Worm (Caenorhabditis elegans) whole organism, L1 larva: Measurements from ENCODE around the gene Y55F3BR.2.
A peak's percentile ranks its signal among the peaks of the same experiment; 100 is the strongest.

Source experiments
- C04F5.9 ChIP-seq: sonication (generic microtip); optimal IDR thresholded peaks from 2 replicates; lab custom pipeline; 2016; ENCODE audit warnings: missing genetic modification characterization, missing compliant biosample characterization
- C16A3.4 ChIP-seq: fragments of 150-350 bp; optimal IDR thresholded peaks from 2 replicates; lab custom pipeline; 2014; ENCODE audit warnings: missing biosample characterization, missing genetic modification characterization
- Y116A8C.19 ChIP-seq: sonication (generic microtip); optimal IDR thresholded peaks from 2 replicates; lab custom pipeline; 2016; ENCODE audit warnings: missing compliant biosample characterization, missing genetic modification characterization, borderline replicate concordance
- aly-2 ChIP-seq: fragments of 150-350 bp; optimal IDR thresholded peaks from 2 replicates; lab custom pipeline; 2014; ENCODE audit warnings: missing biosample characterization, missing genetic modification characterization
- ama-1 ChIP-seq: fragments of 150-350 bp; optimal IDR thresholded peaks from 2 replicates; lab custom pipeline; 2014
- blmp-1 ChIP-seq: fragments of 150-350 bp; optimal IDR thresholded peaks from 2 replicates; lab custom pipeline; 2014; ENCODE audit warnings: missing biosample characterization, missing genetic modification characterization
- ceh-63 ChIP-seq: fragments of 200-800 bp; sonication (Bioruptor generic); optimal IDR thresholded peaks from 2 replicates; lab custom pipeline; 2018; ENCODE audit warnings: mild to moderate bottlenecking, missing genetic modification characterization, missing compliant biosample characterization
- ceh-8 ChIP-seq: fragments of 200-800 bp; sonication (Bioruptor generic); optimal IDR thresholded peaks from 2 replicates; lab custom pipeline; 2018; ENCODE audit warnings: mild to moderate bottlenecking, missing genetic modification characterization, moderate library complexity, missing compliant biosample characterization
- ceh-90 ChIP-seq: sonication (generic microtip); optimal IDR thresholded peaks from 2 replicates; lab custom pipeline; 2016; ENCODE audit warnings: missing genetic modification characterization, missing compliant biosample characterization
- dpl-1 ChIP-seq, 3 experiments: fragments of 150-350 bp in 2 of 3; sonication (generic microtip) in 1 of 3; optimal IDR thresholded peaks; 2 replicates each; lab custom pipeline; 2014 to 2017; ENCODE audit warnings: missing biosample characterization in 3 of 3, missing genetic modification characterization in 3 of 3, missing genetic modification reagents in 3 of 3
- efl-1 ChIP-seq, 4 experiments: fragments of 150-350 bp; optimal IDR thresholded peaks in 3 of 4; peaks in 1 of 4; 1 replicate in 1 of 4; 2 replicates in 3 of 4; lab custom pipeline; 2014; ENCODE audit warnings: missing biosample characterization in 2 of 4, missing genetic modification characterization in 2 of 4, missing genetic modification reagents in 2 of 4
- egl-13 ChIP-seq: sonication (generic microtip); optimal IDR thresholded peaks from 2 replicates; lab custom pipeline; 2016; ENCODE audit warnings: missing genotype, missing genetic modification reagents, missing genetic modification characterization, missing compliant biosample characterization
- egl-27 ChIP-seq, 2 experiments: fragments of 150-350 bp in 1 of 2; sonication (generic microtip); optimal IDR thresholded peaks; 3 replicates each; lab custom pipeline; 2017 to 2018; ENCODE audit warnings: missing biosample characterization in 2 of 2, missing genetic modification characterization in 2 of 2, missing genetic modification reagents in 2 of 2
- elt-2 ChIP-seq: sonication (generic microtip); optimal IDR thresholded peaks from 2 replicates; lab custom pipeline; 2016; ENCODE audit warnings: missing genetic modification characterization, mild to moderate bottlenecking, inconsistent platforms, missing compliant biosample characterization, missing genetic modification reagents
- ets-5 ChIP-seq: fragments of 200-800 bp; sonication (Bioruptor generic); IDR thresholded peaks from 2 replicates; pipeline ENCODE4 v1.3.6; 2022; ENCODE audit warnings: missing genetic modification characterization, missing compliant biosample characterization
- fkh-10 ChIP-seq: sonication (generic microtip); optimal IDR thresholded peaks from 2 replicates; lab custom pipeline; 2017; ENCODE audit warnings: missing biosample characterization, missing genetic modification reagents, missing genetic modification characterization
- fkh-4 ChIP-seq: sonication (generic microtip); optimal IDR thresholded peaks from 2 replicates; lab custom pipeline; 2016; ENCODE audit warnings: missing compliant biosample characterization, missing genetic modification characterization, borderline replicate concordance
- hlh-17 ChIP-seq: fragments of 200-800 bp; sonication (Bioruptor generic); optimal IDR thresholded peaks from 2 replicates; lab custom pipeline; 2018; ENCODE audit warnings: missing genetic modification characterization, mild to moderate bottlenecking, missing compliant biosample characterization, moderate library complexity, borderline replicate concordance
- hpl-2 ChIP-seq: fragments of 150-350 bp; optimal IDR thresholded peaks from 2 replicates; lab custom pipeline; 2014; ENCODE audit warnings: missing biosample characterization, missing genetic modification reagents, missing genetic modification characterization
- irx-1 ChIP-seq: sonication (generic microtip); optimal IDR thresholded peaks from 2 replicates; lab custom pipeline; 2016; ENCODE audit warnings: missing genetic modification characterization, missing compliant biosample characterization
- isw-1 ChIP-seq: fragments of 200-800 bp; sonication (Bioruptor generic); IDR thresholded peaks from 2 replicates; pipeline ENCODE4 v1.3.6; 2022; ENCODE audit warnings: missing genetic modification characterization, missing compliant biosample characterization
- jun-1 ChIP-seq: fragments of 150-350 bp; optimal IDR thresholded peaks from 2 replicates; lab custom pipeline; 2014; ENCODE audit warnings: missing biosample characterization, missing genetic modification reagents, missing genetic modification characterization
- lin-13 ChIP-seq: fragments of 150-350 bp; optimal IDR thresholded peaks from 2 replicates; lab custom pipeline; 2014; ENCODE audit warnings: missing biosample characterization, missing genetic modification reagents, missing genetic modification characterization
- lin-14 ChIP-seq: fragments of 200-800 bp; sonication (Bioruptor generic); optimal IDR thresholded peaks from 2 replicates; lab custom pipeline; 2018; ENCODE audit warnings: mild to moderate bottlenecking, missing genetic modification characterization, moderate library complexity, missing compliant biosample characterization
- lin-15B ChIP-seq: fragments of 150-350 bp; sonication (generic microtip); optimal IDR thresholded peaks from 3 replicates; lab custom pipeline; 2014; ENCODE audit warnings: missing biosample characterization, missing genetic modification characterization
- lin-35 ChIP-seq, 2 experiments: fragments of 150-350 bp; optimal IDR thresholded peaks; 2 replicates each; lab custom pipeline; 2014; ENCODE audit warnings: missing biosample characterization in 2 of 2, missing genetic modification characterization in 2 of 2, missing genetic modification reagents in 2 of 2
- lir-3 ChIP-seq: sonication (generic microtip); optimal IDR thresholded peaks from 2 replicates; lab custom pipeline; 2016; ENCODE audit warnings: mild to moderate bottlenecking, missing genetic modification characterization, moderate library complexity, missing compliant biosample characterization; ENCODE audit not compliant: poor library complexity
- lsy-2 ChIP-seq, 2 experiments: fragments of 150-350 bp; optimal IDR thresholded peaks; 2 replicates each; lab custom pipeline; 2014; ENCODE audit warnings: missing biosample characterization in 2 of 2, missing genetic modification characterization in 2 of 2
- mab-9 ChIP-seq: fragments of 200-800 bp; sonication (Bioruptor generic); IDR thresholded peaks from 2 replicates; pipeline ENCODE4 v1.3.6; 2022; ENCODE audit warnings: missing genetic modification reagents, missing genetic modification characterization, missing compliant biosample characterization
- mdl-1 ChIP-seq, 2 experiments: fragments of 150-350 bp; optimal IDR thresholded peaks; 2 replicates each; lab custom pipeline; 2014 to 2017; ENCODE audit warnings: missing biosample characterization in 2 of 2, missing genetic modification characterization in 2 of 2, inconsistent platforms in 1 of 2
- mef-2 ChIP-seq: fragments of 150-350 bp; optimal IDR thresholded peaks from 2 replicates; lab custom pipeline; 2014; ENCODE audit warnings: missing biosample characterization, missing genetic modification characterization
- mep-1 ChIP-seq: fragments of 150-350 bp; optimal IDR thresholded peaks from 2 replicates; lab custom pipeline; 2014; ENCODE audit warnings: missing biosample characterization, missing genetic modification characterization
- nhr-19 ChIP-seq: fragments of 200-800 bp; sonication (Bioruptor generic); conservative IDR thresholded peaks from 2 replicates; pipeline ENCODE4 v1.3.6; 2022; ENCODE audit warnings: missing genetic modification characterization, missing compliant biosample characterization
- nhr-237 ChIP-seq: fragments of 150-350 bp; optimal IDR thresholded peaks from 2 replicates; lab custom pipeline; 2014; ENCODE audit warnings: missing biosample characterization, missing genetic modification characterization
- nhr-47 ChIP-seq: sonication (generic microtip); optimal IDR thresholded peaks from 2 replicates; lab custom pipeline; 2016; ENCODE audit warnings: mild to moderate bottlenecking, missing genetic modification characterization, moderate library complexity, missing compliant biosample characterization
- nhr-77 ChIP-seq: fragments of 150-350 bp; optimal IDR thresholded peaks from 2 replicates; lab custom pipeline; 2014; ENCODE audit warnings: missing biosample characterization, missing genetic modification characterization
- nhr-84 ChIP-seq: sonication (generic microtip); optimal IDR thresholded peaks from 2 replicates; lab custom pipeline; 2017; ENCODE audit warnings: missing biosample characterization, missing genetic modification characterization
- nhr-85 ChIP-seq: sonication (generic microtip); peaks from one replicate; lab custom pipeline; 2016; ENCODE audit warnings: missing genetic modification characterization, inconsistent platforms, missing compliant biosample characterization
- nhr-90 ChIP-seq: sonication (generic microtip); optimal IDR thresholded peaks from 2 replicates; lab custom pipeline; 2016; ENCODE audit warnings: mild to moderate bottlenecking, missing genetic modification characterization, missing compliant biosample characterization; ENCODE audit not compliant: poor library complexity
- pax-3 ChIP-seq: fragments of 200-800 bp; sonication (Bioruptor generic); optimal IDR thresholded peaks from 2 replicates; lab custom pipeline; 2018; ENCODE audit warnings: mild to moderate bottlenecking, missing genetic modification characterization, moderate library complexity, missing compliant biosample characterization
- pqm-1 ChIP-seq: sonication (generic microtip); optimal IDR thresholded peaks from 3 replicates; lab custom pipeline; 2017; ENCODE audit warnings: missing biosample characterization, missing genetic modification characterization
- skn-1 ChIP-seq: fragments of 150-350 bp; optimal IDR thresholded peaks from 2 replicates; lab custom pipeline; 2014; ENCODE audit warnings: missing biosample characterization, missing genetic modification characterization
- snpc-4 ChIP-seq: fragments of 150-350 bp; optimal IDR thresholded peaks from 2 replicates; lab custom pipeline; 2014; ENCODE audit warnings: missing biosample characterization, missing genetic modification characterization
- snu-23 ChIP-seq: sonication (generic microtip); optimal IDR thresholded peaks from 2 replicates; lab custom pipeline; 2016; ENCODE audit warnings: missing genetic modification characterization, missing compliant biosample characterization
- sox-4 ChIP-seq: sonication (generic microtip); optimal IDR thresholded peaks from 2 replicates; lab custom pipeline; 2016; ENCODE audit warnings: missing genetic modification characterization, missing compliant biosample characterization
- sptf-1 ChIP-seq: fragments of 150-350 bp; optimal IDR thresholded peaks from 2 replicates; lab custom pipeline; 2014; ENCODE audit warnings: missing biosample characterization, missing genetic modification characterization
- swsn-7 ChIP-seq: sonication (generic microtip); optimal IDR thresholded peaks from 2 replicates; lab custom pipeline; 2016; ENCODE audit warnings: missing genetic modification characterization, missing compliant biosample characterization
- unc-130 ChIP-seq: fragments of 150-350 bp; optimal IDR thresholded peaks from 2 replicates; lab custom pipeline; 2017; ENCODE audit warnings: missing biosample characterization, missing genetic modification characterization, inconsistent platforms
- unc-30 ChIP-seq: sonication (generic microtip); optimal IDR thresholded peaks from 2 replicates; lab custom pipeline; 2017; ENCODE audit warnings: missing biosample characterization, missing genetic modification characterization
- unc-86 ChIP-seq: sonication (generic microtip); optimal IDR thresholded peaks from 2 replicates; lab custom pipeline; 2016; ENCODE audit warnings: missing genetic modification characterization, missing compliant biosample characterization
- vab-15 ChIP-seq: sonication (generic microtip); optimal IDR thresholded peaks from 2 replicates; lab custom pipeline; 2017; ENCODE audit warnings: missing genotype, mild to moderate bottlenecking, missing genetic modification characterization, missing compliant biosample characterization
- xbp-1 ChIP-seq: sonication (generic microtip); optimal IDR thresholded peaks from 2 replicates; lab custom pipeline; 2016; ENCODE audit warnings: missing genetic modification characterization, missing compliant biosample characterization
- zip-4 ChIP-seq: fragments of 200-800 bp; sonication (Bioruptor generic); optimal IDR thresholded peaks from 2 replicates; lab custom pipeline; 2018; ENCODE audit warnings: mild to moderate bottlenecking, missing genetic modification characterization, moderate library complexity, missing compliant biosample characterization

The Y55F3BR.2 gene

DNA sequence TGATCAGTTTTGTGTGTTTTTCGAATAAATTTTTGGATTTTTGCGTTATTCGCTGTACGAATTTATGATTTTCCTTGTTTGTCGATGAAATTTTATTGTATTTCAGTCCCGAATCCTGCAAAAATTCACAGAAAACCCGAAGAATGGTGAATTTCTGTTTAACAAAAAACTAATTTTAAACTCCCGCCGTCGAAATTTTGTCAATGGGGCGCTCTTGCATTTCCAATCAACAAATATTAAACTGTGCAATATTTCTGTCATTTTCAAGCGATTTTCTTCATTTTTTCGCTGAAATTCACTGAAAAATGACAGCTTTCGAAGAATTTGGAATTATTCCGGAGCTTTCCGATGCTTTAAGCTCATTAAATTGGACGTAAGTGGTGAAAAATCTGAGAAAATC lies 15.9 kb downstream of the Y55F3BR.2 start, which contains the start of gene Y55F3BR.1 (continued):
- TF ChIP-seq hlh-17 (GFP tag; lab: Kevin White, UChicago) = no peak
- TF ChIP-seq xbp-1 (tag; lab: Kevin White, UChicago) = peak; percentile 53
- TF ChIP-seq fkh-4 = peak; percentile 22
- no peak for TF ChIP-seq ceh-63 (GFP tag; lab: Kevin White, UChicago)
- TF ChIP-seq jun-1 (tag; lab: Kevin White, UChicago) = no peak
- peak; percentile 67 for TF ChIP-seq nhr-19 (GFP tag; lab: Robert Waterston, UW)
- peak; percentile 77 to 85 for TF ChIP-seq lsy-2 (tag; optimal IDR thresholded peaks at IDR 0.05; lab: Kevin White, UChicago)
- TF ChIP-seq mef-2 (tag; lab: Kevin White, UChicago) = no peak
- TF ChIP-seq dpl-1 (GFP tag; optimal IDR thresholded peaks at IDR 0.05; lab: Kevin White, UChicago) = peak; percentile 96 to 98 (median 97)
- no peak for TF ChIP-seq sox-4 (tag; lab: Kevin White, UChicago)
- TF ChIP-seq egl-27 (tag; optimal IDR thresholded peaks at IDR 0.05; lab: Kevin White, UChicago) = no peak
- TF ChIP-seq nhr-47 (tag; lab: Kevin White, UChicago) = peak; percentile 76
- no peak for TF ChIP-seq nhr-84 (tag; lab: Kevin White, UChicago)
- TF ChIP-seq ama-1 (lab: Kevin White, UChicago) = no peak
- peak; percentile 38 for TF ChIP-seq irx-1 (tag; lab: Kevin White, UChicago)
- peak; percentile 40 for TF ChIP-seq skn-1 (tag; lab: Kevin White, UChicago)
- no peak for TF ChIP-seq pqm-1 (tag; lab: Kevin White, UChicago)
- no peak for TF ChIP-seq fkh-10 (GFP tag; lab: Kevin White, UChicago)
- TF ChIP-seq unc-130 = no peak
- TF ChIP-seq ets-5 = no peak
- peak; percentile 98 to 99 for TF ChIP-seq efl-1 (optimal IDR thresholded peaks at IDR 0.05; lab: Kevin White, UChicago)
- TF ChIP-seq efl-1 (GFP tag; optimal IDR thresholded peaks at IDR 0.05 in 1 of 2; lab: Kevin White, UChicago) = peak; percentile 97 to 100
- TF ChIP-seq nhr-85 = peak; percentile 75
- TF ChIP-seq zip-4 = no peak
- no peak for TF ChIP-seq elt-2 (tag; lab: Kevin White, UChicago)
- peak; percentile 77 for TF ChIP-seq lin-15B (tag; lab: Kevin White, UChicago)
- TF ChIP-seq aly-2 (tag; lab: Kevin White, UChicago) = peak; percentile 35
- peak; percentile 77 for TF ChIP-seq snpc-4 (tag; lab: Kevin White, UChicago)
- TF ChIP-seq lir-3 (tag; lab: Kevin White, UChicago) = no peak
- no peak for TF ChIP-seq ceh-90 (tag; lab: Kevin White, UChicago)
- no peak for TF ChIP-seq egl-13
- TF ChIP-seq nhr-90 (tag; lab: Kevin White, UChicago) = peak; percentile 54
- no peak for TF ChIP-seq Y116A8C.19 (tag; lab: Kevin White, UChicago)
- no peak for TF ChIP-seq unc-86 (tag; lab: Kevin White, UChicago)
- no peak for TF ChIP-seq unc-30 (tag; lab: Kevin White, UChicago)
- TF ChIP-seq vab-15 (tag; lab: Kevin White, UChicago) = no peak
- no peak for TF ChIP-seq sptf-1
- TF ChIP-seq C04F5.9 (tag; lab: Kevin White, UChicago) = peak; percentile 55
- no peak for TF ChIP-seq nhr-237
- TF ChIP-seq C16A3.4 (tag; lab: Kevin White, UChicago) = peak; percentile 52
- peak; percentile 33 for TF ChIP-seq nhr-77 (tag; lab: Kevin White, UChicago)
- TF ChIP-seq lin-35 (GFP tag; optimal IDR thresholded peaks at IDR 0.05; lab: Kevin White, UChicago) = peak; percentile 98 to 99
- TF ChIP-seq mdl-1 (tag; optimal IDR thresholded peaks at IDR 0.05; lab: Kevin White, UChicago) = no peak
- peak; percentile 75 for TF ChIP-seq lin-13 (GFP tag; lab: Kevin White, UChicago)
- TF ChIP-seq ceh-8 (GFP tag; lab: Kevin White, UChicago) = no peak
- peak; percentile 47 for TF ChIP-seq blmp-1
- TF ChIP-seq mep-1 (tag; lab: Kevin White, UChicago) = peak; percentile 75
- peak; percentile 17 for TF ChIP-seq pax-3 (tag; lab: Kevin White, UChicago)
- TF ChIP-seq lin-14 = no peak
- TF ChIP-seq hpl-2 (GFP tag; lab: Kevin White, UChicago) = no peak
- TF ChIP-seq mab-9 (GFP tag; lab: Robert Waterston, UW) = no peak
- peak; percentile 71 for TF ChIP-seq snu-23 (GFP tag; lab: Kevin White, UChicago)
- peak; percentile 53 for TF ChIP-seq swsn-7 (tag; lab: Kevin White, UChicago)
- peak; percentile 44; the same call in 1 of the 2 replicates for TF ChIP-seq isw-1
